Fruit fly (Drosophila melanogaster) whole organism: Measurements from ENCODE around the gene fkh.

ENCODE experiments used
- CG8478 ChIP-seq: fragments of >200 bp; optimal IDR thresholded peaks from 2 replicates; lab custom pipeline; 2018; ENCODE audit warnings: inconsistent platforms
- Dll ChIP-seq: fragments of >200 bp; optimal IDR thresholded peaks from 2 replicates; lab custom pipeline; 2017
- EcR ChIP-seq, 2 experiments: fragments of >200 bp; optimal IDR thresholded peaks; 2 replicates each; lab custom pipeline; 2017; ENCODE audit warnings: missing biosample characterization in 2 of 2, missing genetic modification characterization in 2 of 2, missing genetic modification reagents in 2 of 2
- pan ChIP-seq: fragments of >200 bp; optimal IDR thresholded peaks from 2 replicates; lab custom pipeline; 2017
- psq ChIP-seq: fragments of >200 bp; optimal IDR thresholded peaks from 2 replicates; lab custom pipeline; 2017
- usp ChIP-seq: fragments of >200 bp; optimal IDR thresholded peaks from 2 replicates; lab custom pipeline; 2017; ENCODE audit warnings: missing biosample characterization, missing genetic modification characterization, mixed read lengths

dm6 chr3R:28562654-28563198 lies 22.3 kb downstream of the fkh start:
- TF ChIP-seq pan (lab: Kevin White, UChicago) (no peak), psq (lab: Kevin White, UChicago) (no peak), usp (GFP tag; lab: Kevin White, UChicago) (no peak), Dll (lab: Kevin White, UChicago) (no peak), EcR (GFP tag; optimal IDR thresholded peaks at IDR 0.05; lab: Kevin White, UChicago) (no peak), CG8478 (lab: Kevin White, UChicago) (no peak)
